Fruit fly (Drosophila melanogaster): ENCODE results near the gene Fmr1.

DNA sequence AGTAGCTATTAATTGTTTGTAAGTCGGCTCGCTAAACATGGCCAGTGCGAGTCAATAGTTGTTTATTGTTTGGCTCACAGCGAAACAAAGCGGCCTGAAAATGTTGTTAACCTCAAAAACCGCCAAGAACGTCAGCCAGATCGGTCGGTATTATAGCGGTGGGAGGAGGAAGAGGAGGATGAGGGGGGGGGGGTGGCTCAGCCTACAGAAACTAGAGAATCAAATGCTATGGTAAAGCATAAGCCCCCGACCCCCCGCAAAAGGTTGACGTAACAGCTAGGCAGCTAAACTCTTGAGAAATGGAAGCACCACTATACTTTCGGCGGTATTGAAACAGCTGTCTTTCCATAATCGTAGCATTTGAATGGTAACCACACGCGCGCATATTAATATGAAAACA lies 29.0 kb upstream of the Fmr1 start:
- TF ChIP-seq CG8478 (optimal IDR thresholded peaks at IDR 0.05) (no peak), CTCF (optimal IDR thresholded peaks at IDR 0.05) (no peak)
